Fruit fly (Drosophila melanogaster) Kc167 (cell line): ENCODE results near the gene HSPBAP1.

Experiments
- Myc ChIP-seq: fragments of >200 bp; optimal IDR thresholded peaks from 2 replicates; lab custom pipeline; 2017; ENCODE audit warnings: missing external identifiers
- ttk ChIP-seq: sonication (Bioruptor generic); optimal IDR thresholded peaks from 2 replicates; lab custom pipeline; 2017; ENCODE audit warnings: missing external identifiers

dm6 chr3R:27661389-27661788 is 33.6 kb upstream of the HSPBAP1 start:
- TF ChIP-seq ttk (lab: Kevin White, UChicago) = no peak
- no peak for TF ChIP-seq Myc
